Worm (Caenorhabditis elegans): Measurements from ENCODE around the gene fbxb-112.

DNA sequence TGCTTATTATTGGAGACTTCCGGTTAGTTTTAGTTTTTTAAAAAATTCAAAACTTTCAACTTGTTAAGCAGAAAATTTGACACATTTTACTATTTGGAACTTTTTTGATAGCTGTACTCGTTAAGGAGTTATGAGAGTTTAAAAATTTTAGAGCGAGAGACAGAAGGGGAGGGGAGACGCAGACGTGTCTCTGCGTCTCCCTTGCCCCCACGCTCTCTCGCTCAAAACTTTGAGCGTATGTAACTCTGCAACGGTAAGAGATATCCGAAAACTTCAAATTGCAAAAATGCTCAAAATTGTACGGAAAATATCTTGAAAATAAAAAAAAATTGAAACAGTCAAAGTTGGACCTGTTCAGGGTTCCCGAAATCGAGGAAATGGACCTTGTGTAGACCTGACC lies 25.3 kb downstream of the fbxb-112 start:
- no peak for TF ChIP-seq ztf-1 (GFP tag; conservative IDR thresholded peaks at IDR 0.05)
- TF ChIP-seq gmeb-1 (tag; optimal IDR thresholded peaks at IDR 0.05) = no peak
- TF ChIP-seq ceh-82 (tag; optimal IDR thresholded peaks at IDR 0.05) = no peak
- TF ChIP-seq nhr-12 (tag; optimal IDR thresholded peaks at IDR 0.05) = no peak
- TF ChIP-seq nhr-237 (tag; optimal IDR thresholded peaks at IDR 0.05) = no peak
- no peak for TF ChIP-seq peb-1 (tag; optimal IDR thresholded peaks at IDR 0.05)
- TF ChIP-seq nhr-25 (tag; optimal IDR thresholded peaks at IDR 0.05) = no peak
- TF ChIP-seq skn-1 (tag; optimal IDR thresholded peaks at IDR 0.05) = no peak
- TF ChIP-seq alr-1 (tag; optimal IDR thresholded peaks at IDR 0.05) = no peak
- no peak for TF ChIP-seq lin-13 (GFP tag; optimal IDR thresholded peaks at IDR 0.05)
